Worm (Caenorhabditis elegans) whole organism, L2 larva: Measurements from ENCODE around the gene cam-1.

Source experiments
- ZK546.5 ChIP-seq: sonication (generic microtip); optimal IDR thresholded peaks from 2 replicates; lab custom pipeline; 2017; ENCODE audit warnings: missing biosample characterization, missing genetic modification characterization
- ama-1 ChIP-seq: fragments of 150-350 bp; optimal IDR thresholded peaks from 2 replicates; lab custom pipeline; 2018; ENCODE audit warnings: inconsistent platforms
- blmp-1 ChIP-seq: sonication (generic microtip); optimal IDR thresholded peaks from 2 replicates; lab custom pipeline; 2017; ENCODE audit warnings: missing genetic modification characterization, mild to moderate bottlenecking, missing compliant biosample characterization, antibody characterized with exemption, moderate library complexity; ENCODE audit not compliant: insufficient read depth
- egl-27 ChIP-seq: sonication (generic microtip); optimal IDR thresholded peaks from 3 replicates; lab custom pipeline; 2017; ENCODE audit warnings: missing biosample characterization, missing genetic modification reagents, missing genetic modification characterization
- elt-3 ChIP-seq: sonication (generic microtip); optimal IDR thresholded peaks from 2 replicates; lab custom pipeline; 2017; ENCODE audit warnings: missing biosample characterization, missing genetic modification characterization
- fos-1 ChIP-seq: fragments of 150-350 bp; optimal IDR thresholded peaks from 2 replicates; lab custom pipeline; 2014; ENCODE audit warnings: missing biosample characterization, missing genetic modification characterization
- mdl-1 ChIP-seq, 2 experiments: fragments of 150-350 bp in 1 of 2; sonication (generic microtip) in 1 of 2; optimal IDR thresholded peaks; 2 replicates each; lab custom pipeline; 2017; ENCODE audit warnings: missing biosample characterization in 2 of 2, missing genetic modification characterization in 2 of 2
- nhr-23 ChIP-seq: fragments of 150-350 bp; optimal IDR thresholded peaks from 2 replicates; lab custom pipeline; 2014; ENCODE audit warnings: missing biosample characterization, missing genetic modification reagents, missing genetic modification characterization
- nhr-25 ChIP-seq: fragments of 150-350 bp; sonication (generic microtip); optimal IDR thresholded peaks from 3 replicates; lab custom pipeline; 2014; ENCODE audit warnings: missing biosample characterization, missing genetic modification characterization
- skn-1 ChIP-seq: sonication (generic microtip); optimal IDR thresholded peaks from 2 replicates; lab custom pipeline; 2017; ENCODE audit warnings: missing biosample characterization, missing genetic modification characterization
- snpc-4 ChIP-seq: fragments of 150-350 bp; optimal IDR thresholded peaks from 2 replicates; lab custom pipeline; 2014; ENCODE audit warnings: missing biosample characterization, missing genetic modification characterization
- unc-39 ChIP-seq: fragments of 150-350 bp; optimal IDR thresholded peaks from 2 replicates; lab custom pipeline; 2014; ENCODE audit warnings: missing biosample characterization, missing genetic modification characterization

ce11 chrII:9268983-9269382 lies 41.1 kb downstream of the cam-1 start:
- TF ChIP-seq unc-39 (no peak), nhr-23 (tag; lab: Kevin White, UChicago) (no peak), nhr-25 (tag; lab: Kevin White, UChicago) (no peak), elt-3 (tag; lab: Kevin White, UChicago) (no peak), snpc-4 (tag; lab: Kevin White, UChicago) (no peak), blmp-1 (tag; lab: Kevin White, UChicago) (no peak), ama-1 (lab: Kevin White, UChicago) (no peak), ZK546.5 (tag; lab: Kevin White, UChicago) (no peak), fos-1 (tag; lab: Kevin White, UChicago) (no peak), egl-27 (tag; lab: Kevin White, UChicago) (no peak), mdl-1 (tag; optimal IDR thresholded peaks at IDR 0.05; lab: Kevin White, UChicago) (no peak), skn-1 (no peak)
